Worm (Caenorhabditis elegans) whole organism, L1 larva: ENCODE results near the gene T22C8.3.
A peak's percentile ranks its signal among the peaks of the same experiment; 100 is the strongest.

Experiments used
- C04F5.9 ChIP-seq: sonication (generic microtip); optimal IDR thresholded peaks from 2 replicates; lab custom pipeline; 2016; ENCODE audit warnings: missing genetic modification characterization, missing compliant biosample characterization
- F16B12.6 ChIP-seq: fragments of 150-350 bp; optimal IDR thresholded peaks from 2 replicates; lab custom pipeline; 2014; ENCODE audit warnings: missing biosample characterization, missing genetic modification characterization
- Y116A8C.19 ChIP-seq: sonication (generic microtip); optimal IDR thresholded peaks from 2 replicates; lab custom pipeline; 2016; ENCODE audit warnings: missing compliant biosample characterization, missing genetic modification characterization, borderline replicate concordance
- ama-1 ChIP-seq: fragments of 150-350 bp; optimal IDR thresholded peaks from 2 replicates; lab custom pipeline; 2014
- blmp-1 ChIP-seq: fragments of 150-350 bp; optimal IDR thresholded peaks from 2 replicates; lab custom pipeline; 2014; ENCODE audit warnings: missing biosample characterization, missing genetic modification characterization
- efl-1 ChIP-seq, 4 experiments: fragments of 150-350 bp; optimal IDR thresholded peaks in 3 of 4; peaks in 1 of 4; 1 replicate in 1 of 4; 2 replicates in 3 of 4; lab custom pipeline; 2014; ENCODE audit warnings: missing biosample characterization in 2 of 4, missing genetic modification characterization in 2 of 4, missing genetic modification reagents in 2 of 4
- egl-27 ChIP-seq, 2 experiments: fragments of 150-350 bp in 1 of 2; sonication (generic microtip); optimal IDR thresholded peaks; 3 replicates each; lab custom pipeline; 2017 to 2018; ENCODE audit warnings: missing biosample characterization in 2 of 2, missing genetic modification characterization in 2 of 2, missing genetic modification reagents in 2 of 2
- elt-3 ChIP-seq, 6 experiments: fragments of 150-350 bp in 1 of 6; sonication (generic microtip); optimal IDR thresholded peaks; 2 replicates each; lab custom pipeline; 2017 to 2018; ENCODE audit warnings: missing biosample characterization in 6 of 6, missing genetic modification characterization in 6 of 6, inconsistent platforms in 1 of 6
- ets-5 ChIP-seq: fragments of 200-800 bp; sonication (Bioruptor generic); IDR thresholded peaks from 2 replicates; pipeline ENCODE4 v1.3.6; 2022; ENCODE audit warnings: missing genetic modification characterization, missing compliant biosample characterization
- hpl-2 ChIP-seq: fragments of 150-350 bp; optimal IDR thresholded peaks from 2 replicates; lab custom pipeline; 2014; ENCODE audit warnings: missing biosample characterization, missing genetic modification reagents, missing genetic modification characterization
- lin-14 ChIP-seq: fragments of 200-800 bp; sonication (Bioruptor generic); optimal IDR thresholded peaks from 2 replicates; lab custom pipeline; 2018; ENCODE audit warnings: mild to moderate bottlenecking, missing genetic modification characterization, moderate library complexity, missing compliant biosample characterization
- lin-35 ChIP-seq, 2 experiments: fragments of 150-350 bp; optimal IDR thresholded peaks; 2 replicates each; lab custom pipeline; 2014; ENCODE audit warnings: missing biosample characterization in 2 of 2, missing genetic modification characterization in 2 of 2, missing genetic modification reagents in 2 of 2
- lsy-2 ChIP-seq, 2 experiments: fragments of 150-350 bp; optimal IDR thresholded peaks; 2 replicates each; lab custom pipeline; 2014; ENCODE audit warnings: missing biosample characterization in 2 of 2, missing genetic modification characterization in 2 of 2
- mdl-1 ChIP-seq, 2 experiments: fragments of 150-350 bp; optimal IDR thresholded peaks; 2 replicates each; lab custom pipeline; 2014 to 2017; ENCODE audit warnings: missing biosample characterization in 2 of 2, missing genetic modification characterization in 2 of 2, inconsistent platforms in 1 of 2
- mef-2 ChIP-seq: fragments of 150-350 bp; optimal IDR thresholded peaks from 2 replicates; lab custom pipeline; 2014; ENCODE audit warnings: missing biosample characterization, missing genetic modification characterization
- mep-1 ChIP-seq: fragments of 150-350 bp; optimal IDR thresholded peaks from 2 replicates; lab custom pipeline; 2014; ENCODE audit warnings: missing biosample characterization, missing genetic modification characterization
- nhr-11 ChIP-seq: fragments of 150-350 bp; optimal IDR thresholded peaks from 2 replicates; lab custom pipeline; 2014; ENCODE audit warnings: missing biosample characterization, missing genetic modification characterization
- nhr-12 ChIP-seq: sonication (generic microtip); optimal IDR thresholded peaks from 2 replicates; lab custom pipeline; 2017; ENCODE audit warnings: missing biosample characterization, missing genetic modification characterization
- nhr-19 ChIP-seq: fragments of 200-800 bp; sonication (Bioruptor generic); conservative IDR thresholded peaks from 2 replicates; pipeline ENCODE4 v1.3.6; 2022; ENCODE audit warnings: missing genetic modification characterization, missing compliant biosample characterization
- nhr-237 ChIP-seq: fragments of 150-350 bp; optimal IDR thresholded peaks from 2 replicates; lab custom pipeline; 2014; ENCODE audit warnings: missing biosample characterization, missing genetic modification characterization
- nhr-85 ChIP-seq: sonication (generic microtip); peaks from one replicate; lab custom pipeline; 2016; ENCODE audit warnings: missing genetic modification characterization, inconsistent platforms, missing compliant biosample characterization
- sox-4 ChIP-seq: sonication (generic microtip); optimal IDR thresholded peaks from 2 replicates; lab custom pipeline; 2016; ENCODE audit warnings: missing genetic modification characterization, missing compliant biosample characterization
- sptf-1 ChIP-seq: fragments of 150-350 bp; optimal IDR thresholded peaks from 2 replicates; lab custom pipeline; 2014; ENCODE audit warnings: missing biosample characterization, missing genetic modification characterization
- swsn-7 ChIP-seq: sonication (generic microtip); optimal IDR thresholded peaks from 2 replicates; lab custom pipeline; 2016; ENCODE audit warnings: missing genetic modification characterization, missing compliant biosample characterization
- tbx-2 ChIP-seq: sonication (generic microtip); optimal IDR thresholded peaks from 2 replicates; lab custom pipeline; 2016; ENCODE audit warnings: missing genetic modification characterization, missing compliant biosample characterization
- tlp-1 ChIP-seq: fragments of 150-350 bp; optimal IDR thresholded peaks from 2 replicates; lab custom pipeline; 2014; ENCODE audit warnings: missing biosample characterization, missing genetic modification characterization
- unc-30 ChIP-seq: sonication (generic microtip); optimal IDR thresholded peaks from 2 replicates; lab custom pipeline; 2017; ENCODE audit warnings: missing biosample characterization, missing genetic modification characterization
- xbp-1 ChIP-seq: sonication (generic microtip); optimal IDR thresholded peaks from 2 replicates; lab custom pipeline; 2016; ENCODE audit warnings: missing genetic modification characterization, missing compliant biosample characterization
- zip-4 ChIP-seq: fragments of 200-800 bp; sonication (Bioruptor generic); optimal IDR thresholded peaks from 2 replicates; lab custom pipeline; 2018; ENCODE audit warnings: mild to moderate bottlenecking, missing genetic modification characterization, moderate library complexity, missing compliant biosample characterization
- ztf-11 ChIP-seq, 2 experiments: sonication (generic microtip); optimal IDR thresholded peaks; 2 replicates each; lab custom pipeline; 2016 to 2017; ENCODE audit warnings: missing genetic modification characterization in 2 of 2, missing biosample characterization in 1 of 2, missing compliant biosample characterization in 1 of 2
- ztf-4 ChIP-seq: fragments of 150-350 bp; optimal IDR thresholded peaks from 2 replicates; lab custom pipeline; 2014; ENCODE audit warnings: missing biosample characterization, missing genetic modification characterization

The T22C8.3 gene

ce11 chrII:8642376-8642775 is 20.6 kb upstream of the T22C8.3 start:
- TF ChIP-seq blmp-1 (tag; lab: Kevin White, UChicago) (peak; percentile 83), nhr-11 (tag; lab: Kevin White, UChicago) (no peak), mef-2 (tag; lab: Kevin White, UChicago) (no peak), xbp-1 (tag; lab: Kevin White, UChicago) (no peak), zip-4 (GFP tag; lab: Kevin White, UChicago) (no peak), sptf-1 (tag; lab: Kevin White, UChicago) (no peak), sox-4 (no peak), ztf-4 (tag; lab: Kevin White, UChicago) (no peak), F16B12.6 (tag; lab: Kevin White, UChicago) (no peak), ets-5 (GFP tag; lab: Robert Waterston, UW) (no peak), egl-27 (tag; optimal IDR thresholded peaks at IDR 0.05; lab: Kevin White, UChicago) (no peak), lin-14 (peak; percentile 13), tbx-2 (tag; lab: Kevin White, UChicago) (no peak), ama-1 (lab: Kevin White, UChicago) (no peak), swsn-7 (tag; lab: Kevin White, UChicago) (no peak)
- TF ChIP-seq, all 84 proteins: peak for 2

ce11 chrII:8641131-8641530 is 19.3 kb upstream of the T22C8.3 start, which contains the start of gene D2085.7:
D2085.7 (plus strand) TSS chrII:8641381.
- TF ChIP-seq ztf-11 (tag; optimal IDR thresholded peaks at IDR 0.05; lab: Kevin White, UChicago) (no peak), C04F5.9 (no peak), nhr-85 (tag; lab: Kevin White, UChicago) (peak; percentile 57), lin-14 (peak; percentile 39), lin-35 (GFP tag; optimal IDR thresholded peaks at IDR 0.05; lab: Kevin White, UChicago) (peak in 1 of 2 experiments; percentile 4), blmp-1 (tag; lab: Kevin White, UChicago) (peak; percentile 81), egl-27 (tag; optimal IDR thresholded peaks at IDR 0.05; lab: Kevin White, UChicago) (no peak), mef-2 (tag; lab: Kevin White, UChicago) (no peak), elt-3 (tag; optimal IDR thresholded peaks at IDR 0.05; lab: Kevin White, UChicago) (peak in 1 of 6 experiments; percentile 11), efl-1 (optimal IDR thresholded peaks at IDR 0.05; lab: Kevin White, UChicago) (no peak), efl-1 (GFP tag; optimal IDR thresholded peaks at IDR 0.05 in 1 of 2; lab: Kevin White, UChicago) (peak in 1 of 2 experiments; percentile 58)

ce11 chrII:8640503-8640902 is 18.7 kb upstream of the T22C8.3 start:
- TF ChIP-seq mdl-1 (tag; optimal IDR thresholded peaks at IDR 0.05; lab: Kevin White, UChicago) (no peak), mep-1 (tag; lab: Kevin White, UChicago) (peak; percentile 12), lin-14 (peak; percentile 30), nhr-85 (tag; lab: Kevin White, UChicago) (peak; percentile 31)

- no peak for TF ChIP-seq nhr-19 (GFP tag; lab: Robert Waterston, UW)
These were observed 17.8 kb upstream of the T22C8.3 start for ce11 chrII:8639553-8639952.

ce11 chrII:8637615-8638014 is 15.8 kb upstream of the T22C8.3 start, which contains the start of gene vab-9:
vab-9 (minus strand) TSS chrII:8637715.
- TF ChIP-seq Y116A8C.19 (no peak), efl-1 (optimal IDR thresholded peaks at IDR 0.05; lab: Kevin White, UChicago) (no peak), efl-1 (GFP tag; optimal IDR thresholded peaks at IDR 0.05 in 1 of 2; lab: Kevin White, UChicago) (peak in 1 of 2 experiments; percentile 39)

ce11 chrII:8634386-8634785 is 12.6 kb upstream of the T22C8.3 start, which contains the start of gene cutl-12:
cutl-12 (minus strand) TSS chrII:8634486.
- no peak for TF ChIP-seq unc-30 (tag; lab: Kevin White, UChicago)
- TF ChIP-seq blmp-1 (tag; lab: Kevin White, UChicago): peak; percentile 24
- no peak for TF ChIP-seq lsy-2 (tag; optimal IDR thresholded peaks at IDR 0.05; lab: Kevin White, UChicago)
- TF ChIP-seq mef-2 (tag; lab: Kevin White, UChicago): no peak
- TF ChIP-seq nhr-237 (tag; lab: Kevin White, UChicago): no peak
- TF ChIP-seq F16B12.6 (tag; lab: Kevin White, UChicago): no peak
- no peak for TF ChIP-seq hpl-2 (GFP tag; lab: Kevin White, UChicago)
- no peak for TF ChIP-seq tlp-1
- TF ChIP-seq nhr-12: no peak
